Fruit fly (Drosophila melanogaster) whole organism, pupa: ENCODE data around the gene CG6236.
A peak's percentile ranks its signal among the peaks of the same experiment; 100 is the strongest.

Experiments used
- CG10348 ChIP-seq: fragments of 200-800 bp; sonication (Bioruptor generic); IDR thresholded peaks from 2 replicates; pipeline ENCODE4 v1.3.6; 2022; ENCODE audit warnings: missing biosample characterization, missing genetic modification characterization
- CG12605 ChIP-seq: fragments of 200-800 bp; sonication (Bioruptor generic); IDR thresholded peaks from 2 replicates; pipeline ENCODE4 v1.3.6; 2022; ENCODE audit warnings: missing biosample characterization, missing genetic modification characterization
- CG13204 ChIP-seq: fragments of 200-800 bp; sonication (Bioruptor generic); optimal IDR thresholded peaks from 2 replicates; lab custom pipeline; 2018; ENCODE audit warnings: missing biosample characterization, mild to moderate bottlenecking, missing genetic modification characterization, moderate library complexity
- CG14655 ChIP-seq: fragments of 200-800 bp; sonication (Bioruptor generic); optimal IDR thresholded peaks from 3 replicates; lab custom pipeline; 2017; ENCODE audit warnings: mild to moderate bottlenecking, missing biosample characterization, missing genetic modification reagents, missing genetic modification characterization
- CG15710 ChIP-seq: fragments of 200-800 bp; sonication (Bioruptor generic); optimal IDR thresholded peaks from 2 replicates; lab custom pipeline; 2018; ENCODE audit warnings: missing biosample characterization, mild to moderate bottlenecking, missing genetic modification characterization, moderate library complexity
- CG17806 ChIP-seq: fragments of 200-800 bp; sonication (Bioruptor generic); optimal IDR thresholded peaks from 2 replicates; lab custom pipeline; 2018; ENCODE audit warnings: missing biosample characterization, mild to moderate bottlenecking, missing genetic modification characterization, moderate library complexity
- CG32121 ChIP-seq: fragments of 200-800 bp; sonication (Bioruptor generic); IDR thresholded peaks from 2 replicates; pipeline ENCODE4 v1.3.6; 2022; ENCODE audit warnings: missing biosample characterization, missing genetic modification characterization
- CG34367 ChIP-seq: fragments of 200-800 bp; sonication (Bioruptor generic); optimal IDR thresholded peaks from 2 replicates; lab custom pipeline; 2018; ENCODE audit warnings: missing biosample characterization, mild to moderate bottlenecking, missing genetic modification characterization
- CG4496 ChIP-seq: fragments of 200-800 bp; sonication (Bioruptor generic); IDR thresholded peaks from 3 replicates; pipeline ENCODE4 v1.3.6; 2022; ENCODE audit warnings: missing biosample characterization, missing genetic modification characterization
- CG8159 ChIP-seq: fragments of 200-800 bp; sonication (Bioruptor generic); optimal IDR thresholded peaks from 3 replicates; lab custom pipeline; 2018; ENCODE audit warnings: missing biosample characterization, mild to moderate bottlenecking, missing genetic modification characterization, moderate library complexity
- CG8301 ChIP-seq: fragments of 200-800 bp; sonication (Bioruptor generic); optimal IDR thresholded peaks from 2 replicates; lab custom pipeline; 2018; ENCODE audit warnings: missing biosample characterization, mild to moderate bottlenecking, missing genetic modification characterization
- CG9948 ChIP-seq: fragments of 200-800 bp; sonication (Bioruptor generic); optimal IDR thresholded peaks from 2 replicates; lab custom pipeline; 2018; ENCODE audit warnings: missing biosample characterization, mild to moderate bottlenecking, missing genetic modification characterization, moderate library complexity
- D1 ChIP-seq: fragments of 200-800 bp; sonication (Bioruptor generic); optimal IDR thresholded peaks from 2 replicates; lab custom pipeline; 2018; ENCODE audit warnings: missing biosample characterization, mild to moderate bottlenecking, missing genetic modification characterization, moderate library complexity
- EcR ChIP-seq: fragments of 200-800 bp; sonication (Bioruptor generic); optimal IDR thresholded peaks from 3 replicates; lab custom pipeline; 2019; ENCODE audit warnings: missing biosample characterization, missing genetic modification characterization, mild to moderate bottlenecking, moderate library complexity, missing genetic modification reagents
- Ets98B ChIP-seq: fragments of 200-800 bp; sonication (Bioruptor generic); IDR thresholded peaks from 2 replicates; pipeline ENCODE4 v1.3.6; 2022; ENCODE audit warnings: missing biosample characterization, missing genetic modification characterization
- Pif1A ChIP-seq: fragments of 200-800 bp; sonication (Bioruptor generic); optimal IDR thresholded peaks from 3 replicates; lab custom pipeline; 2016; ENCODE audit warnings: missing biosample characterization, missing genetic modification characterization
- Pif1B ChIP-seq: fragments of 200-800 bp; sonication (Bioruptor generic); optimal IDR thresholded peaks from 3 replicates; lab custom pipeline; 2016; ENCODE audit warnings: missing biosample characterization, missing genetic modification characterization
- Snoo ChIP-seq: fragments of 200-800 bp; sonication (Bioruptor generic); optimal IDR thresholded peaks from 3 replicates; lab custom pipeline; 2017; ENCODE audit warnings: missing biosample characterization, mild to moderate bottlenecking, missing genetic modification characterization, inconsistent platforms
- fd96Ca ChIP-seq: fragments of 200-800 bp; sonication (Bioruptor generic); IDR thresholded peaks from 3 replicates; pipeline ENCODE4 v1.3.6; 2022; ENCODE audit warnings: missing biosample characterization, missing genetic modification characterization
- gl ChIP-seq: fragments of 200-800 bp; sonication (Bioruptor generic); optimal IDR thresholded peaks from 2 replicates; lab custom pipeline; 2018; ENCODE audit warnings: missing biosample characterization, mild to moderate bottlenecking, missing genetic modification characterization
- rn ChIP-seq: fragments of 200-800 bp; sonication (Bioruptor generic); IDR thresholded peaks from 2 replicates; pipeline ENCODE4 v1.3.6; 2022; ENCODE audit warnings: missing biosample characterization, missing genetic modification characterization

The CG6236 gene

DNA sequence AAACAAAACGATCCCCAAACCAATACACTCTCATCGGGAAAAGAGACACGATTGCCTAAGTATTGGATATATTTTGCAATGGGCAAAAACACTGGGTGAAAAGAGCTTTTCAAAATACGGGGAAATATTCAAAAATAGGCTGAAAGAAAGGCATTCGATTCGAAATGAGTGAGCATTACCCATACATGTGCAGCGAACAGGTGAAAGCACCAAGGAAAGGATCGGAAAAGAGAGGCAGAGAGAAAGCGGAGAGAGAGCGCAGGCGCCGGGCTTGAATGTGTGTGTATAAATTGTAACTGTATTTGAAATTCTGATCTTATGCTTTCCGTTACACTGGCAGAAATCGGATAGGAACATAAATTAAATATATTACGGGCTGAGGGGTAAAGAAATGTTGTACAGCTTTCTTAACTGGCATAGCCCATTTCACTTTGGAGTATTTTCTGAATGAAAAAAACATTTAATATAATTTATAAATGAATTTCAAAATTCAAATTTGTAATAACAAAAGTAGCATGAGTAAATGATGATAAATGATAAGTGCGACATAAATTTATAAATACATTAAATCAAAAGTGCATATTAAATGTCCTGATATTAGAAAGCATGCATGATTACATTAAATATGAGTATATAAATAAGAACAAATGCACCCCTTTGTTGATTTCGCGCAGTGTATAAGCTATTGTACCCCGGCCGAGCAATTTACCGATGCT, 47.3 kb downstream of the CG6236 start:
- TF ChIP-seq Pif1A (GFP tag; lab: Kevin White, UChicago), result peak; percentile 40
- no peak for TF ChIP-seq gl
- TF ChIP-seq CG34367, result no peak
- peak; percentile 42 for TF ChIP-seq CG9948 (tag; lab: Kevin White, UChicago)
- no peak for TF ChIP-seq Ets98B (GFP tag; lab: Robert Waterston, UW)
- TF ChIP-seq CG14655 (GFP tag; lab: Kevin White, UChicago), result peak; percentile 81
- no peak for TF ChIP-seq rn (GFP tag; lab: Robert Waterston, UW)
- peak; percentile 74 for TF ChIP-seq Snoo (tag; lab: Kevin White, UChicago)
- TF ChIP-seq CG32121 (GFP tag; lab: Robert Waterston, UW), result no peak
- TF ChIP-seq CG12605, result no peak
- TF ChIP-seq CG8301 (tag; lab: Kevin White, UChicago), result peak; percentile 57
- TF ChIP-seq CG15710, result peak; percentile 33
- peak; percentile 54 for TF ChIP-seq CG8159 (tag; lab: Kevin White, UChicago)
- TF ChIP-seq CG17806 (tag; lab: Kevin White, UChicago), result peak; percentile 24
- no peak for TF ChIP-seq CG10348
- TF ChIP-seq CG13204, result no peak
- TF ChIP-seq D1 (tag; lab: Kevin White, UChicago), result no peak
- TF ChIP-seq EcR, result no peak
- no peak for TF ChIP-seq fd96Ca (GFP tag; lab: Robert Waterston, UW)
- TF ChIP-seq CG4496 (GFP tag; lab: Robert Waterston, UW), result 0 out of 3 replicates have a peak, but pooled peaks have one; percentile 25
- TF ChIP-seq Pif1B (GFP tag; lab: Kevin White, UChicago), result peak; percentile 43

- TF ChIP-seq Ets98B (GFP tag; lab: Robert Waterston, UW), result no peak
Measured at dm6 chr3R:15277926-15278869, 49.9 kb downstream of the CG6236 start, which contains the start of the genes MRG15 and Tm1. Gene MRG15 (minus strand): TSS chr3R:15278109. Gene Tm1 (plus strand): TSS chr3R:15278220.
